Fruit fly (Drosophila melanogaster): ENCODE measurements around the gene ppk18.

The ppk18 gene

DNA sequence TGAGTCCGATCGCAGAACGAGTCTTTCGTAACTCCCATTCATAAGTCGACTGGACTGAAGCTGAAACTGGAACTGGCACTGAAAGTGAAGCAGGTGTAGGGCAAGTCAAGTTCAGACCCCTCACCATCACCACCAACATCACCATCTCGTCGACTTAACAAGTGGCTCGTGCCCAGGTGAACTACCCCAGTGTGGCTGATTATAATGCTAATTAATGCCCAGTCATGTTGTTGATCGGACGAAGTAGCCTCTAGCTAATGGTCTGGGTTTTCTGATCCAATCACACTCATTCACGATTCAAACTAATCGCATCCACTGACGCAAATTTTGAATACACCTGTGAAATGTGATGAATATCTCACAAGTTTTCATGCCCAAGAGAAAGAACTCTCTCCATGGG, 42.0 kb downstream of the ppk18 start:
- no peak for TF ChIP-seq gem (tag; optimal IDR thresholded peaks at IDR 0.05)
- no peak for TF ChIP-seq org-1 (GFP tag; optimal IDR thresholded peaks at IDR 0.05)
- no peak for TF ChIP-seq CG10366 (GFP tag; IDR thresholded peaks at IDR 0.05)
- no peak for TF ChIP-seq CG12104 (GFP tag; optimal IDR thresholded peaks at IDR 0.05)
- TF ChIP-seq CG3163 (GFP tag; optimal IDR thresholded peaks at IDR 0.05): no peak
- TF ChIP-seq vvl (GFP tag; IDR thresholded peaks at IDR 0.05): peak; percentile 69
- no peak for TF ChIP-seq CG30020 (tag; optimal IDR thresholded peaks at IDR 0.05)
- no peak for TF ChIP-seq eyg (GFP tag; optimal IDR thresholded peaks at IDR 0.05)
- TF ChIP-seq ems (GFP tag; optimal IDR thresholded peaks at IDR 0.05): no peak
- no peak for TF ChIP-seq tup (GFP tag; optimal IDR thresholded peaks at IDR 0.05)
- no peak for TF ChIP-seq salm (tag; optimal IDR thresholded peaks at IDR 0.05)
- no peak for TF ChIP-seq CG10959 (GFP tag; IDR thresholded peaks at IDR 0.05)
- no peak for TF ChIP-seq exex (tag; optimal IDR thresholded peaks at IDR 0.05)
- TF ChIP-seq CG2116 (GFP tag; optimal IDR thresholded peaks at IDR 0.05): no peak
- no peak for TF ChIP-seq CG15269 (tag; optimal IDR thresholded peaks at IDR 0.05)
- TF ChIP-seq sens (GFP tag): no peak
- TF ChIP-seq maf-S (GFP tag; optimal IDR thresholded peaks at IDR 0.05): no peak
- TF ChIP-seq CG7556 (GFP tag; optimal IDR thresholded peaks at IDR 0.05): no peak
- peak; percentile 76 for TF ChIP-seq CG13894 (tag; optimal IDR thresholded peaks at IDR 0.05)
- no peak for TF ChIP-seq CG6765 (GFP tag; optimal IDR thresholded peaks at IDR 0.05)
- TF ChIP-seq chinmo (GFP tag; IDR thresholded peaks at IDR 0.05; ENCODE audit: partially characterized antibody): peak; percentile 75; the same call in 2 of the 4 replicates
- TF ChIP-seq CG8478 (optimal IDR thresholded peaks at IDR 0.05): no peak
- TF ChIP-seq Hsf (GFP tag; optimal IDR thresholded peaks at IDR 0.05): no peak
- no peak for TF ChIP-seq cato (GFP tag; optimal IDR thresholded peaks at IDR 0.05; ENCODE audit: borderline replicate concordance)
- TF ChIP-seq HLHmδ (GFP tag; optimal IDR thresholded peaks at IDR 0.05): no peak
- TF ChIP-seq zen2 (GFP tag; IDR thresholded peaks at IDR 0.05; ENCODE audit: partially characterized antibody): no peak
- no peak for TF ChIP-seq ap (GFP tag; IDR thresholded peaks at IDR 0.05)
- TF ChIP-seq CG17359 (tag; optimal IDR thresholded peaks at IDR 0.05): no peak
- no peak for TF ChIP-seq CG18619 (GFP tag; optimal IDR thresholded peaks at IDR 0.05)
- peak; percentile 70 for TF ChIP-seq CG12769 (tag; optimal IDR thresholded peaks at IDR 0.05)
- no peak for TF ChIP-seq fru (optimal IDR thresholded peaks at IDR 0.05)
- peak; percentile 10 for TF ChIP-seq Blimp-1 (GFP tag; optimal IDR thresholded peaks at IDR 0.05)
- TF ChIP-seq tll (GFP tag; optimal IDR thresholded peaks at IDR 0.05): no peak
- TF ChIP-seq CG10565 (GFP tag; optimal IDR thresholded peaks at IDR 0.05): no peak
- TF ChIP-seq CG8290 (GFP tag; optimal IDR thresholded peaks at IDR 0.05): no peak
- no peak for TF ChIP-seq CG8290 (tag; optimal IDR thresholded peaks at IDR 0.05)
- TF ChIP-seq Dref (GFP tag; IDR thresholded peaks at IDR 0.05): no peak
- TF ChIP-seq Drgx (GFP tag; IDR thresholded peaks at IDR 0.05): no peak
- TF ChIP-seq dimm (GFP tag; IDR thresholded peaks at IDR 0.05): no peak
- no peak for TF ChIP-seq HLH4C (GFP tag; IDR thresholded peaks at IDR 0.05; ENCODE audit: partially characterized antibody)
- TF ChIP-seq twi (tag; optimal IDR thresholded peaks at IDR 0.05): no peak
- no peak for TF ChIP-seq CG4730 (GFP tag; IDR thresholded peaks at IDR 0.05)
- no peak for TF ChIP-seq pho (GFP tag; optimal IDR thresholded peaks at IDR 0.05)
- TF ChIP-seq CG4707 (GFP tag; optimal IDR thresholded peaks at IDR 0.05): no peak
- peak; percentile 67 for TF ChIP-seq oc (tag; optimal IDR thresholded peaks at IDR 0.05)
- no peak for TF ChIP-seq stwl (tag; optimal IDR thresholded peaks at IDR 0.05)
- no peak for TF ChIP-seq Antp (GFP tag; optimal IDR thresholded peaks at IDR 0.05)
- no peak for TF ChIP-seq CG11695 (GFP tag; IDR thresholded peaks at IDR 0.05)
- TF ChIP-seq nmo (GFP tag; optimal IDR thresholded peaks at IDR 0.05): no peak
- TF ChIP-seq HHEX (GFP tag; optimal IDR thresholded peaks at IDR 0.05): no peak
- TF ChIP-seq Dip2 (GFP tag; IDR thresholded peaks at IDR 0.05): no peak
- no peak for TF ChIP-seq ac (GFP tag; optimal IDR thresholded peaks at IDR 0.05)
